Fruit fly (Drosophila melanogaster) whole organism, prepupa: ENCODE measurements around the gene CG6154.
A peak's percentile ranks its signal among the peaks of the same experiment; 100 is the strongest.

Experiments
- CG11294 ChIP-seq: fragments of 200-800 bp; sonication (Bioruptor generic); IDR thresholded peaks from 2 replicates; pipeline ENCODE4 v1.3.6; 2022; ENCODE audit warnings: missing biosample characterization, missing genetic modification characterization
- CG11762 ChIP-seq: fragments of 200-800 bp; sonication (Bioruptor generic); optimal IDR thresholded peaks from 3 replicates; lab custom pipeline; 2016; ENCODE audit warnings: missing biosample characterization, missing genetic modification characterization; ENCODE audit not compliant: insufficient read depth
- CG11902 ChIP-seq: fragments of 200-800 bp; sonication (Bioruptor generic); optimal IDR thresholded peaks from 3 replicates; lab custom pipeline; 2016; ENCODE audit warnings: missing biosample characterization, missing genetic modification characterization
- CG15336 ChIP-seq: fragments of 200-800 bp; sonication (Bioruptor generic); IDR thresholded peaks from 2 replicates; pipeline ENCODE4 v1.3.6; 2022; ENCODE audit warnings: missing biosample characterization, missing genetic modification characterization
- CG1621 ChIP-seq: fragments of 200-800 bp; sonication (Bioruptor generic); optimal IDR thresholded peaks from 3 replicates; lab custom pipeline; 2018; ENCODE audit warnings: missing biosample characterization, mild to moderate bottlenecking, missing genetic modification characterization
- CG3032 ChIP-seq: fragments of 200-800 bp; optimal IDR thresholded peaks from 2 replicates; lab custom pipeline; 2019; ENCODE audit warnings: missing biosample characterization, mild to moderate bottlenecking, missing genetic modification characterization, moderate library complexity
- CG31627 ChIP-seq: fragments of 200-800 bp; sonication (Bioruptor generic); optimal IDR thresholded peaks from 3 replicates; lab custom pipeline; 2016; ENCODE audit warnings: missing biosample characterization, missing genetic modification characterization
- CG32006 ChIP-seq: fragments of 200-800 bp; sonication (Bioruptor generic); optimal IDR thresholded peaks from 3 replicates; lab custom pipeline; 2017; ENCODE audit warnings: missing biosample characterization, mild to moderate bottlenecking, missing genetic modification characterization
- CG34406 ChIP-seq: fragments of 200-800 bp; sonication (Bioruptor generic); optimal IDR thresholded peaks from 3 replicates; lab custom pipeline; 2016; ENCODE audit warnings: missing biosample characterization, missing genetic modification characterization
- CG3919 ChIP-seq: fragments of 200-800 bp; sonication (Bioruptor generic); optimal IDR thresholded peaks from 3 replicates; lab custom pipeline; 2016; ENCODE audit warnings: missing biosample characterization, missing genetic modification characterization
- CG4318 ChIP-seq: fragments of 200-800 bp; sonication (Bioruptor generic); optimal IDR thresholded peaks from 3 replicates; lab custom pipeline; 2017; ENCODE audit warnings: missing biosample characterization, mild to moderate bottlenecking, missing genetic modification characterization
- CG6163 ChIP-seq: fragments of 200-800 bp; sonication (Bioruptor generic); IDR thresholded peaks from 3 replicates; pipeline ENCODE4 v1.3.6; 2022; ENCODE audit warnings: missing biosample characterization, missing genetic modification characterization
- CG6792 ChIP-seq: fragments of 200-800 bp; sonication (Bioruptor generic); optimal IDR thresholded peaks from 3 replicates; lab custom pipeline; 2016; ENCODE audit warnings: missing biosample characterization, missing genetic modification characterization
- CG6808 ChIP-seq: fragments of 200-800 bp; sonication (Bioruptor generic); optimal IDR thresholded peaks from 3 replicates; lab custom pipeline; 2017; ENCODE audit warnings: missing biosample characterization, missing genetic modification characterization, mild to moderate bottlenecking, moderate library complexity, missing genetic modification reagents
- CG6854 ChIP-seq: fragments of 200-800 bp; sonication (Bioruptor generic); optimal IDR thresholded peaks from 2 replicates; lab custom pipeline; 2017; ENCODE audit warnings: missing biosample characterization, mild to moderate bottlenecking, missing genetic modification characterization
- CG7368 ChIP-seq: fragments of 200-800 bp; sonication (Bioruptor generic); optimal IDR thresholded peaks from 3 replicates; lab custom pipeline; 2016; ENCODE audit warnings: missing biosample characterization, missing genetic modification characterization
- CG8119 ChIP-seq: fragments of 200-800 bp; sonication (Bioruptor generic); IDR thresholded peaks from 3 replicates; pipeline ENCODE4 v1.3.6; 2022; ENCODE audit warnings: missing biosample characterization, missing genetic modification characterization
- CG8319 ChIP-seq: fragments of 200-800 bp; sonication (Bioruptor generic); optimal IDR thresholded peaks from 3 replicates; lab custom pipeline; 2016; ENCODE audit warnings: missing biosample characterization, missing genetic modification characterization
- CG8632 ChIP-seq: fragments of 200-800 bp; sonication (Bioruptor generic); optimal IDR thresholded peaks from 3 replicates; lab custom pipeline; 2016; ENCODE audit warnings: missing biosample characterization, missing genetic modification characterization
- CG9139 ChIP-seq: fragments of 200-800 bp; sonication (Bioruptor generic); optimal IDR thresholded peaks from 3 replicates; lab custom pipeline; 2017; ENCODE audit warnings: missing biosample characterization, mild to moderate bottlenecking, missing genetic modification characterization
- Eip75B ChIP-seq: fragments of 200-800 bp; sonication (Bioruptor generic); optimal IDR thresholded peaks from 3 replicates; lab custom pipeline; 2016; ENCODE audit warnings: missing biosample characterization, missing genetic modification characterization
- Eip78C ChIP-seq: fragments of 200-800 bp; sonication (Bioruptor generic); peaks from one replicate; lab custom pipeline; 2016; ENCODE audit warnings: missing biosample characterization, missing genetic modification characterization
- Eip93F ChIP-seq: fragments of 200-800 bp; sonication (Bioruptor generic); optimal IDR thresholded peaks from 2 replicates; lab custom pipeline; 2016; ENCODE audit warnings: missing biosample characterization, mild to moderate bottlenecking, missing genetic modification characterization
- Ets21C ChIP-seq: fragments of 200-800 bp; sonication (Bioruptor generic); optimal IDR thresholded peaks from 3 replicates; lab custom pipeline; 2016; ENCODE audit warnings: missing biosample characterization, missing genetic modification characterization
- Ets96B ChIP-seq: fragments of 200-800 bp; optimal IDR thresholded peaks from 2 replicates; lab custom pipeline; 2019; ENCODE audit warnings: missing biosample characterization, mild to moderate bottlenecking, missing genetic modification characterization, moderate library complexity
- Hr38 ChIP-seq: sonication (Bioruptor generic); optimal IDR thresholded peaks from 2 replicates; lab custom pipeline; 2016; ENCODE audit warnings: missing biosample characterization, missing genetic modification characterization
- Hr39 ChIP-seq: fragments of 200-800 bp; sonication (Bioruptor generic); optimal IDR thresholded peaks from 2 replicates; lab custom pipeline; 2016; ENCODE audit warnings: missing biosample characterization, missing genetic modification characterization
- Hr4 ChIP-seq: fragments of 200-800 bp; sonication (Bioruptor generic); optimal IDR thresholded peaks from 3 replicates; lab custom pipeline; 2016; ENCODE audit warnings: missing biosample characterization, missing genetic modification characterization
- OdsH ChIP-seq: fragments of 200-800 bp; sonication (Bioruptor generic); optimal IDR thresholded peaks from 3 replicates; lab custom pipeline; 2016; ENCODE audit warnings: missing biosample characterization, missing genetic modification characterization
- Smox ChIP-seq: fragments of 200-800 bp; sonication (Bioruptor generic); optimal IDR thresholded peaks from 3 replicates; lab custom pipeline; 2016; ENCODE audit warnings: missing biosample characterization, missing genetic modification characterization
- Sox102F ChIP-seq: fragments of 200-800 bp; sonication (Bioruptor generic); optimal IDR thresholded peaks from 2 replicates; lab custom pipeline; 2016; ENCODE audit warnings: missing biosample characterization, mild to moderate bottlenecking, missing genetic modification characterization
- Sox14 ChIP-seq: fragments of 200-800 bp; sonication (Bioruptor generic); optimal IDR thresholded peaks from 3 replicates; lab custom pipeline; 2016; ENCODE audit warnings: missing biosample characterization, missing genetic modification characterization
- Sox15 ChIP-seq: fragments of 200-800 bp; sonication (Bioruptor generic); optimal IDR thresholded peaks from 3 replicates; lab custom pipeline; 2016; ENCODE audit warnings: missing biosample characterization, missing genetic modification characterization
- achi ChIP-seq: fragments of 200-800 bp; sonication (Bioruptor generic); optimal IDR thresholded peaks from 3 replicates; lab custom pipeline; 2016; ENCODE audit warnings: missing biosample characterization, missing genetic modification characterization
- acj6 ChIP-seq: fragments of 200-800 bp; sonication (Bioruptor generic); optimal IDR thresholded peaks from 3 replicates; lab custom pipeline; 2016; ENCODE audit warnings: missing biosample characterization, missing genetic modification characterization
- cyc ChIP-seq: fragments of 200-800 bp; sonication (Bioruptor generic); optimal IDR thresholded peaks from 3 replicates; lab custom pipeline; 2016; ENCODE audit warnings: missing biosample characterization, missing genetic modification characterization
- dac ChIP-seq: fragments of 200-800 bp; sonication (Bioruptor generic); optimal IDR thresholded peaks from 2 replicates; lab custom pipeline; 2017; ENCODE audit warnings: missing biosample characterization, mild to moderate bottlenecking, missing genetic modification characterization
- dsx ChIP-seq: fragments of 200-800 bp; optimal IDR thresholded peaks from 3 replicates; lab custom pipeline; 2019; ENCODE audit warnings: missing biosample characterization, mild to moderate bottlenecking, missing genetic modification characterization, moderate library complexity; ENCODE audit not compliant: poor library complexity, severe bottlenecking
- eg ChIP-seq: fragments of 200-800 bp; sonication (Bioruptor generic); IDR thresholded peaks from 3 replicates; pipeline ENCODE4 v1.3.6; 2022; ENCODE audit warnings: missing biosample characterization, missing genetic modification characterization
- esn ChIP-seq: fragments of 200-800 bp; sonication (Bioruptor generic); optimal IDR thresholded peaks from 2 replicates; lab custom pipeline; 2016; ENCODE audit warnings: missing biosample characterization, mild to moderate bottlenecking, missing genetic modification characterization, moderate library complexity
- fd59A ChIP-seq: fragments of 200-800 bp; sonication (Bioruptor generic); optimal IDR thresholded peaks from 2 replicates; lab custom pipeline; 2017; ENCODE audit warnings: missing biosample characterization, mild to moderate bottlenecking, missing genetic modification characterization, missing genetic modification reagents
- fd85E ChIP-seq: fragments of 200-800 bp; sonication (Bioruptor generic); optimal IDR thresholded peaks from 3 replicates; lab custom pipeline; 2016; ENCODE audit warnings: missing biosample characterization, missing genetic modification characterization
- fkh ChIP-seq: fragments of 200-800 bp; sonication (Bioruptor generic); optimal IDR thresholded peaks from 3 replicates; lab custom pipeline; 2017; ENCODE audit warnings: missing biosample characterization, mild to moderate bottlenecking, missing genetic modification characterization, moderate library complexity
- net ChIP-seq: fragments of 200-800 bp; sonication (Bioruptor generic); optimal IDR thresholded peaks from 3 replicates; lab custom pipeline; 2016; ENCODE audit warnings: missing biosample characterization, missing genetic modification characterization
- pdm3 ChIP-seq: fragments of 200-800 bp; sonication (Bioruptor generic); optimal IDR thresholded peaks from 3 replicates; lab custom pipeline; 2016; ENCODE audit warnings: missing biosample characterization, missing genetic modification characterization
- spab ChIP-seq: fragments of 200-800 bp; sonication (Bioruptor generic); optimal IDR thresholded peaks from 2 replicates; lab custom pipeline; 2017; ENCODE audit warnings: missing biosample characterization, mild to moderate bottlenecking, missing genetic modification characterization, missing genetic modification reagents
- ss ChIP-seq, 2 experiments: fragments of 200-800 bp; sonication (Bioruptor generic); optimal IDR thresholded peaks; 2 replicates in 1 of 2; 3 replicates in 1 of 2; lab custom pipeline; 2017 to 2018; ENCODE audit warnings: mild to moderate bottlenecking in 2 of 2, missing biosample characterization in 2 of 2, missing genetic modification characterization in 2 of 2, moderate library complexity in 1 of 2
- svp ChIP-seq: fragments of 200-800 bp; sonication (Bioruptor generic); peaks from one replicate; lab custom pipeline; 2016; ENCODE audit warnings: missing biosample characterization, missing genetic modification characterization
- topi ChIP-seq: fragments of 200-800 bp; sonication (Bioruptor generic); optimal IDR thresholded peaks from 3 replicates; lab custom pipeline; 2016; ENCODE audit warnings: missing biosample characterization, missing genetic modification characterization
- vri ChIP-seq: fragments of 200-800 bp; sonication (Bioruptor generic); optimal IDR thresholded peaks from 3 replicates; lab custom pipeline; 2016; ENCODE audit warnings: missing biosample characterization, mild to moderate bottlenecking, missing genetic modification characterization

The CG6154 gene

DNA sequence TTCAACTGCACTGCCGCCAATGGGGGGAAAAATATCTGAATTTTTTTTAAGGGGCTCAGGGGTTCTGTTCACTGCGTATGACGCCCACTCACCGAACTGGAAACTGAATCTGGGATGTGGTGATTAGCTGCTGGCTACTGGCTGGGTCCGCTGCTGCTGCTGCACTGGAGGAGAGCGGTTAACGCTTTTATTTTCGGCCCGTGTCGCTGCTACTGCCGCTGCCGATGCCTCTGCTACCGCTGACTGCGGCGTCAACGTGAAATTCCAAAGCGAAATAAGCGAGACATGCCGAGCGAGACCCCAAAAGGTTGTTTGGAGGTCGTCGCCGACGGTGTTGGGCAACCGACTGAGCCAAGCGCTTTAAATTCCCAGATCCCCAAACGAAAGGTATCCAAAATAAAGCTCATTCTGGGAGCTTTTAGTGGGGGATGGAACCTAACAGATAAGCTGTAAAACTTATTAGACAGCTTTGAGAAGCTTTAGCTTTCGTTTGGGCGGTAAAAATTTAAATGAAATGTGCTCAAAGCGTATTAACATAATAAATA, 1.1 kb upstream of the CG6154 start, which contains the start of gene Ald1 (continued):
- TF ChIP-seq CG11294: no peak; the same call in 1 of the 2 replicates
- no peak for TF ChIP-seq Eip93F (GFP tag; lab: Kevin White, UChicago)
- no peak for TF ChIP-seq cyc
- peak; percentile 13 for TF ChIP-seq CG9139
- no peak for TF ChIP-seq CG11902 (GFP tag; lab: Kevin White, UChicago)
- TF ChIP-seq OdsH (GFP tag; lab: Kevin White, UChicago): no peak
- 0 out of 3 replicates have a peak, but pooled peaks have one; percentile 9 for TF ChIP-seq eg (GFP tag; lab: Robert Waterston, UW)
- TF ChIP-seq Sox102F (GFP tag; lab: Kevin White, UChicago): no peak

DNA sequence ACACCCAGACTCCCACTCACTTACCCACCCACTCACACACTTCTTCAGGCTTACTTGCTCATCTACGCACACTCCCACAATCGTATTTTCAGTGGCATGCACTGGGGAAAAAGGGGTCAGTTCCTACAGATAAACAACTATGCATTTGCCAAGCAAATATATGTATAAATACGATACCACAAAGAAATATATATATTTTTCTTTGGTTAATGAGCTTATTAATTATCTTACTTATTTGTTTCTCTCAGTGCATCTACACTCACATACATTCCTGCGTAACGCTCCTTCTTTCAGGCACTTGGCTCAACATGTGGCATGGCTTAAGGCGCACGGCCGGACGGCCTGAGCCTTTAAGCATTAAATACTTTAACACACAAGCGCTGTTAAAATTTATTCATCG, 17.9 kb downstream of the CG6154 start:
- no peak for TF ChIP-seq vri
- no peak for TF ChIP-seq CG3032 (tag; lab: Kevin White, UChicago)
- peak; percentile 11 for TF ChIP-seq Smox (GFP tag; lab: Kevin White, UChicago)
- TF ChIP-seq CG6163: peak; percentile 58; the same call in 2 of the 3 replicates
- TF ChIP-seq ss (GFP tag; optimal IDR thresholded peaks at IDR 0.05; lab: Kevin White, UChicago): no peak
- TF ChIP-seq Ets21C (GFP tag; lab: Kevin White, UChicago): no peak
- no peak for TF ChIP-seq CG11762 (GFP tag; lab: Kevin White, UChicago)
- TF ChIP-seq Hr39: no peak
- peak; percentile 8 for TF ChIP-seq Sox14 (GFP tag; lab: Kevin White, UChicago)
- TF ChIP-seq CG8632 (GFP tag; lab: Kevin White, UChicago): no peak
- peak; percentile 54 for TF ChIP-seq Ets96B (tag; lab: Kevin White, UChicago)
- peak; percentile 51 for TF ChIP-seq CG3919 (GFP tag; lab: Kevin White, UChicago)
- TF ChIP-seq cyc: peak; percentile 7
- no peak for TF ChIP-seq CG11902 (GFP tag; lab: Kevin White, UChicago)
- TF ChIP-seq achi (GFP tag; lab: Kevin White, UChicago): peak; percentile 23
- TF ChIP-seq Sox102F (GFP tag; lab: Kevin White, UChicago): no peak
- no peak for TF ChIP-seq svp (GFP tag; lab: Kevin White, UChicago)
- TF ChIP-seq CG8319: no peak
- no peak for TF ChIP-seq net (GFP tag; lab: Kevin White, UChicago)
- no peak for TF ChIP-seq CG7368 (GFP tag; lab: Kevin White, UChicago)
- TF ChIP-seq CG32006 (GFP tag; lab: Kevin White, UChicago): peak; percentile 18
- no peak for TF ChIP-seq Hr38 (GFP tag; lab: Kevin White, UChicago)
- TF ChIP-seq CG6808: peak; percentile 25
- peak; percentile 32 for TF ChIP-seq fd59A (GFP tag; lab: Kevin White, UChicago)
- TF ChIP-seq CG31627 (GFP tag; lab: Kevin White, UChicago): peak; percentile 11
- peak; percentile 17 for TF ChIP-seq CG6792 (GFP tag; lab: Kevin White, UChicago)
- TF ChIP-seq fkh (GFP tag; lab: Kevin White, UChicago): no peak
- no peak for TF ChIP-seq Hr4
- peak; percentile 35 for TF ChIP-seq acj6 (GFP tag; lab: Kevin White, UChicago)
- no peak for TF ChIP-seq CG9139
- TF ChIP-seq spab (GFP tag; lab: Kevin White, UChicago): peak; percentile 39
- no peak for TF ChIP-seq CG1621
- peak; percentile 57 for TF ChIP-seq Eip78C (GFP tag; lab: Kevin White, UChicago)
- TF ChIP-seq CG15336 (GFP tag; lab: Robert Waterston, UW): no peak
- TF ChIP-seq CG34406 (GFP tag; lab: Kevin White, UChicago): peak; percentile 16
- no peak for TF ChIP-seq CG4318 (GFP tag; lab: Kevin White, UChicago)
- TF ChIP-seq dac (GFP tag; lab: Kevin White, UChicago): no peak
- no peak for TF ChIP-seq Eip93F (GFP tag; lab: Kevin White, UChicago)
- TF ChIP-seq dsx: no peak
- TF ChIP-seq Eip75B (GFP tag; lab: Kevin White, UChicago): peak; percentile 19
- TF ChIP-seq pdm3 (GFP tag; lab: Kevin White, UChicago): peak; percentile 16
- TF ChIP-seq fd85E (GFP tag; lab: Kevin White, UChicago): no peak
- no peak for TF ChIP-seq CG6854
- TF ChIP-seq esn: no peak
- no peak for TF ChIP-seq CG8119
- TF ChIP-seq Sox15 (GFP tag; lab: Kevin White, UChicago): no peak
- TF ChIP-seq topi: peak; percentile 1
